Worm (Caenorhabditis elegans) whole organism, L1 larva: ENCODE data around the gene clec-130.

Experiments used
- C04F5.9 ChIP-seq: sonication (generic microtip); optimal IDR thresholded peaks from 2 replicates; lab custom pipeline; 2016; ENCODE audit warnings: missing genetic modification characterization, missing compliant biosample characterization
- C16A3.4 ChIP-seq: fragments of 150-350 bp; optimal IDR thresholded peaks from 2 replicates; lab custom pipeline; 2014; ENCODE audit warnings: missing biosample characterization, missing genetic modification characterization
- F16B12.6 ChIP-seq: fragments of 150-350 bp; optimal IDR thresholded peaks from 2 replicates; lab custom pipeline; 2014; ENCODE audit warnings: missing biosample characterization, missing genetic modification characterization
- Y116A8C.19 ChIP-seq: sonication (generic microtip); optimal IDR thresholded peaks from 2 replicates; lab custom pipeline; 2016; ENCODE audit warnings: missing compliant biosample characterization, missing genetic modification characterization, borderline replicate concordance
- alr-1 ChIP-seq: fragments of 200-800 bp; sonication (Bioruptor generic); optimal IDR thresholded peaks from 2 replicates; lab custom pipeline; 2018; ENCODE audit warnings: borderline replicate concordance, mild to moderate bottlenecking, missing genetic modification characterization, missing compliant biosample characterization
- aly-2 ChIP-seq: fragments of 150-350 bp; optimal IDR thresholded peaks from 2 replicates; lab custom pipeline; 2014; ENCODE audit warnings: missing biosample characterization, missing genetic modification characterization
- ama-1 ChIP-seq: fragments of 150-350 bp; optimal IDR thresholded peaks from 2 replicates; lab custom pipeline; 2014
- ceh-63 ChIP-seq: fragments of 200-800 bp; sonication (Bioruptor generic); optimal IDR thresholded peaks from 2 replicates; lab custom pipeline; 2018; ENCODE audit warnings: mild to moderate bottlenecking, missing genetic modification characterization, missing compliant biosample characterization
- ceh-8 ChIP-seq: fragments of 200-800 bp; sonication (Bioruptor generic); optimal IDR thresholded peaks from 2 replicates; lab custom pipeline; 2018; ENCODE audit warnings: mild to moderate bottlenecking, missing genetic modification characterization, moderate library complexity, missing compliant biosample characterization
- ces-1 ChIP-seq: fragments of 150-350 bp; optimal IDR thresholded peaks from 2 replicates; lab custom pipeline; 2014; ENCODE audit warnings: missing biosample characterization, missing genetic modification reagents, missing genetic modification characterization
- dpl-1 ChIP-seq, 3 experiments: fragments of 150-350 bp in 2 of 3; sonication (generic microtip) in 1 of 3; optimal IDR thresholded peaks; 2 replicates each; lab custom pipeline; 2014 to 2017; ENCODE audit warnings: missing biosample characterization in 3 of 3, missing genetic modification characterization in 3 of 3, missing genetic modification reagents in 3 of 3
- dsc-1 ChIP-seq: sonication (generic microtip); optimal IDR thresholded peaks from 2 replicates; lab custom pipeline; 2016; ENCODE audit warnings: mild to moderate bottlenecking, missing genetic modification characterization, missing compliant biosample characterization
- efl-1 ChIP-seq, 4 experiments: fragments of 150-350 bp; optimal IDR thresholded peaks in 3 of 4; peaks in 1 of 4; 1 replicate in 1 of 4; 2 replicates in 3 of 4; lab custom pipeline; 2014; ENCODE audit warnings: missing biosample characterization in 2 of 4, missing genetic modification characterization in 2 of 4, missing genetic modification reagents in 2 of 4
- efl-3 ChIP-seq: fragments of 200-800 bp; sonication (Bioruptor generic); optimal IDR thresholded peaks from 2 replicates; lab custom pipeline; 2018; ENCODE audit warnings: mild to moderate bottlenecking, missing genetic modification characterization, missing compliant biosample characterization
- hpl-2 ChIP-seq: fragments of 150-350 bp; optimal IDR thresholded peaks from 2 replicates; lab custom pipeline; 2014; ENCODE audit warnings: missing biosample characterization, missing genetic modification reagents, missing genetic modification characterization
- irx-1 ChIP-seq: sonication (generic microtip); optimal IDR thresholded peaks from 2 replicates; lab custom pipeline; 2016; ENCODE audit warnings: missing genetic modification characterization, missing compliant biosample characterization
- isw-1 ChIP-seq: fragments of 200-800 bp; sonication (Bioruptor generic); IDR thresholded peaks from 2 replicates; pipeline ENCODE4 v1.3.6; 2022; ENCODE audit warnings: missing genetic modification characterization, missing compliant biosample characterization
- lin-13 ChIP-seq: fragments of 150-350 bp; optimal IDR thresholded peaks from 2 replicates; lab custom pipeline; 2014; ENCODE audit warnings: missing biosample characterization, missing genetic modification reagents, missing genetic modification characterization
- lin-35 ChIP-seq, 2 experiments: fragments of 150-350 bp; optimal IDR thresholded peaks; 2 replicates each; lab custom pipeline; 2014; ENCODE audit warnings: missing biosample characterization in 2 of 2, missing genetic modification characterization in 2 of 2, missing genetic modification reagents in 2 of 2
- lin-39 ChIP-seq: fragments of 150-350 bp; optimal IDR thresholded peaks from 2 replicates; lab custom pipeline; 2014; ENCODE audit warnings: missing biosample characterization, missing genetic modification reagents, missing genetic modification characterization
- lsy-2 ChIP-seq, 2 experiments: fragments of 150-350 bp; optimal IDR thresholded peaks; 2 replicates each; lab custom pipeline; 2014; ENCODE audit warnings: missing biosample characterization in 2 of 2, missing genetic modification characterization in 2 of 2
- mab-9 ChIP-seq: fragments of 200-800 bp; sonication (Bioruptor generic); IDR thresholded peaks from 2 replicates; pipeline ENCODE4 v1.3.6; 2022; ENCODE audit warnings: missing genetic modification reagents, missing genetic modification characterization, missing compliant biosample characterization
- mef-2 ChIP-seq: fragments of 150-350 bp; optimal IDR thresholded peaks from 2 replicates; lab custom pipeline; 2014; ENCODE audit warnings: missing biosample characterization, missing genetic modification characterization
- mep-1 ChIP-seq: fragments of 150-350 bp; optimal IDR thresholded peaks from 2 replicates; lab custom pipeline; 2014; ENCODE audit warnings: missing biosample characterization, missing genetic modification characterization
- nhr-11 ChIP-seq: fragments of 150-350 bp; optimal IDR thresholded peaks from 2 replicates; lab custom pipeline; 2014; ENCODE audit warnings: missing biosample characterization, missing genetic modification characterization
- nhr-12 ChIP-seq: sonication (generic microtip); optimal IDR thresholded peaks from 2 replicates; lab custom pipeline; 2017; ENCODE audit warnings: missing biosample characterization, missing genetic modification characterization
- nhr-19 ChIP-seq: fragments of 200-800 bp; sonication (Bioruptor generic); conservative IDR thresholded peaks from 2 replicates; pipeline ENCODE4 v1.3.6; 2022; ENCODE audit warnings: missing genetic modification characterization, missing compliant biosample characterization
- nhr-47 ChIP-seq: sonication (generic microtip); optimal IDR thresholded peaks from 2 replicates; lab custom pipeline; 2016; ENCODE audit warnings: mild to moderate bottlenecking, missing genetic modification characterization, moderate library complexity, missing compliant biosample characterization
- nhr-71 ChIP-seq: sonication (generic microtip); optimal IDR thresholded peaks from 2 replicates; lab custom pipeline; 2016; ENCODE audit warnings: mild to moderate bottlenecking, missing genetic modification characterization, moderate library complexity, missing compliant biosample characterization
- nhr-76 ChIP-seq: sonication (generic microtip); optimal IDR thresholded peaks from 2 replicates; lab custom pipeline; 2017; ENCODE audit warnings: missing biosample characterization, missing genetic modification characterization
- nhr-84 ChIP-seq: sonication (generic microtip); optimal IDR thresholded peaks from 2 replicates; lab custom pipeline; 2017; ENCODE audit warnings: missing biosample characterization, missing genetic modification characterization
- nhr-90 ChIP-seq: sonication (generic microtip); optimal IDR thresholded peaks from 2 replicates; lab custom pipeline; 2016; ENCODE audit warnings: mild to moderate bottlenecking, missing genetic modification characterization, missing compliant biosample characterization; ENCODE audit not compliant: poor library complexity
- snu-23 ChIP-seq: sonication (generic microtip); optimal IDR thresholded peaks from 2 replicates; lab custom pipeline; 2016; ENCODE audit warnings: missing genetic modification characterization, missing compliant biosample characterization
- sox-4 ChIP-seq: sonication (generic microtip); optimal IDR thresholded peaks from 2 replicates; lab custom pipeline; 2016; ENCODE audit warnings: missing genetic modification characterization, missing compliant biosample characterization
- sup-37 ChIP-seq: fragments of 200-800 bp; sonication (Bioruptor generic); optimal IDR thresholded peaks from 2 replicates; lab custom pipeline; 2018; ENCODE audit warnings: mild to moderate bottlenecking, missing genetic modification characterization, missing compliant biosample characterization
- tlp-1 ChIP-seq: fragments of 150-350 bp; optimal IDR thresholded peaks from 2 replicates; lab custom pipeline; 2014; ENCODE audit warnings: missing biosample characterization, missing genetic modification characterization
- unc-130 ChIP-seq: fragments of 150-350 bp; optimal IDR thresholded peaks from 2 replicates; lab custom pipeline; 2017; ENCODE audit warnings: missing biosample characterization, missing genetic modification characterization, inconsistent platforms
- unc-30 ChIP-seq: sonication (generic microtip); optimal IDR thresholded peaks from 2 replicates; lab custom pipeline; 2017; ENCODE audit warnings: missing biosample characterization, missing genetic modification characterization
- unc-62 ChIP-seq: fragments of 150-350 bp; optimal IDR thresholded peaks from 2 replicates; lab custom pipeline; 2014; ENCODE audit warnings: missing biosample characterization, missing genetic modification reagents, missing genetic modification characterization
- unc-98 ChIP-seq: fragments of 200-800 bp; sonication (Bioruptor generic); IDR thresholded peaks from 2 replicates; pipeline ENCODE4 v1.3.6; 2022; ENCODE audit warnings: missing genetic modification characterization, missing compliant biosample characterization
- vab-15 ChIP-seq: sonication (generic microtip); optimal IDR thresholded peaks from 2 replicates; lab custom pipeline; 2017; ENCODE audit warnings: missing genotype, mild to moderate bottlenecking, missing genetic modification characterization, missing compliant biosample characterization
- xbp-1 ChIP-seq: sonication (generic microtip); optimal IDR thresholded peaks from 2 replicates; lab custom pipeline; 2016; ENCODE audit warnings: missing genetic modification characterization, missing compliant biosample characterization
- zip-4 ChIP-seq: fragments of 200-800 bp; sonication (Bioruptor generic); optimal IDR thresholded peaks from 2 replicates; lab custom pipeline; 2018; ENCODE audit warnings: mild to moderate bottlenecking, missing genetic modification characterization, moderate library complexity, missing compliant biosample characterization
- ztf-11 ChIP-seq, 2 experiments: sonication (generic microtip); optimal IDR thresholded peaks; 2 replicates each; lab custom pipeline; 2016 to 2017; ENCODE audit warnings: missing genetic modification characterization in 2 of 2, missing biosample characterization in 1 of 2, missing compliant biosample characterization in 1 of 2

Gene clec-130

ce11 chrII:3616615-3617014, 43.3 kb downstream of the clec-130 start:
- TF ChIP-seq nhr-11 (tag; lab: Kevin White, UChicago) (no peak), xbp-1 (peak; percentile 42)

DNA sequence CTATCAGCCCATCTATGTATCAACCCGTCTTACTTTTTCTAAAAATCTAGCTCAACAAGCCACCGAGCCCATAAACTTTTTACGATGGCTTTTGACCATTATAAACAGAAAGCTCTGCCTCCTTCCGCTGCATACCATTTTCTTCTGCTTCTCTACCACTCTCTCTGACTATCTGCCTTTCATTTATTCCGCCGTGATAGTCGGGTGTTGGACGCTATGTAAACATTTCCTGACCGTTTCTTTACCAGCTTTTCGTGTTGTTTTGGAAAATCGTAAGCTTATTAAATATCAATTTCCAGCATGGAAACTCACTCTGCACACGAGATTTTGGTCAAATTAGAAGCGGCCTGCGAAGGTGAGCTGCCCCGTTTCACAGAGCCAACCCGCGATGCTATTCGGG, 44.2 kb downstream of the clec-130 start, which contains the start of gene F40E12.1:
F40E12.1 (plus strand) TSS at position 301 of the 400 bp plus-strand sequence.
- TF ChIP-seq nhr-84 (no peak), nhr-47 (tag; lab: Kevin White, UChicago) (no peak), ceh-63 (no peak), mep-1 (tag; lab: Kevin White, UChicago) (no peak), isw-1 (GFP tag; lab: Robert Waterston, UW) (no peak), nhr-90 (tag; lab: Kevin White, UChicago) (no peak), sup-37 (no peak), efl-3 (no peak), unc-98 (GFP tag; lab: Robert Waterston, UW) (no peak), unc-30 (tag; lab: Kevin White, UChicago) (no peak), zip-4 (no peak), hpl-2 (GFP tag; lab: Kevin White, UChicago) (no peak), vab-15 (tag; lab: Kevin White, UChicago) (no peak), ces-1 (GFP tag; lab: Kevin White, UChicago) (no peak), C04F5.9 (tag; lab: Kevin White, UChicago) (no peak), nhr-19 (GFP tag; lab: Robert Waterston, UW) (no peak), sox-4 (no peak), lin-13 (GFP tag; lab: Kevin White, UChicago) (no peak), irx-1 (no peak), snu-23 (GFP tag; lab: Kevin White, UChicago) (no peak)

DNA sequence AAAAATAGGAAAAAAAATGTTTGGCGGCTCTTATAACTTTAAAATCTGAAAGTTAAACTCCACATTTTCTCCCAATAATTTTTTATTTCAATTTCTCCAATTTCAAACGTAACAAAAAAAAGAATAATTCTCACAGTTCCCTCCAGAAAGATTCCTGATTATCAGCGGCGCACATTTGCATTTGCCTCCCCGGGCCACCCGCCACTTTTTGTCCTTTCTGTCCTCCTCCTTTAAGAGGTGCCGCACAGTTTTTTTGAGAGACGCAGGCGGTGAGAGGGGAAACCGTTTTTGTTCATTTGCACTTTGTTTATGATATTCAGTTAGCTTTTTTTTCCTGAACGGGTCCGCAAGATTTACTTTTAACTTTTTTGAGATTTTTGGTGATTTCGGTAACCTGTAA, 47.5 kb downstream of the clec-130 start:
- TF ChIP-seq nhr-76 (tag; lab: Kevin White, UChicago) (no peak), F16B12.6 (tag; lab: Kevin White, UChicago) (no peak), unc-98 (GFP tag; lab: Robert Waterston, UW) (no peak), nhr-90 (tag; lab: Kevin White, UChicago) (no peak), alr-1 (tag; lab: Kevin White, UChicago) (no peak), unc-62 (GFP tag; lab: Kevin White, UChicago) (no peak), lin-35 (GFP tag; optimal IDR thresholded peaks at IDR 0.05; lab: Kevin White, UChicago) (no peak), C16A3.4 (tag; lab: Kevin White, UChicago) (no peak), lin-39 (tag; lab: Kevin White, UChicago) (no peak), mab-9 (no peak), efl-1 (optimal IDR thresholded peaks at IDR 0.05; lab: Kevin White, UChicago) (no peak), efl-1 (GFP tag; optimal IDR thresholded peaks at IDR 0.05 in 1 of 2; lab: Kevin White, UChicago) (no peak), ztf-11 (tag; optimal IDR thresholded peaks at IDR 0.05; lab: Kevin White, UChicago) (no peak), dsc-1 (tag; lab: Kevin White, UChicago) (no peak), nhr-12 (no peak), aly-2 (tag; lab: Kevin White, UChicago) (no peak), ama-1 (no peak), mep-1 (tag; lab: Kevin White, UChicago) (no peak), mef-2 (no peak), nhr-19 (GFP tag; lab: Robert Waterston, UW) (no peak), ceh-8 (GFP tag; lab: Kevin White, UChicago) (no peak)

ce11 chrII:3622014-3622413, 48.7 kb downstream of the clec-130 start, which contains the start of gene M151.7:
Gene M151.7, plus strand, starts transcription at chrII:3622314.
- TF ChIP-seq nhr-12 (no peak), tlp-1 (no peak), ces-1 (GFP tag; lab: Kevin White, UChicago) (no peak), nhr-71 (tag; lab: Kevin White, UChicago) (no peak), lsy-2 (tag; optimal IDR thresholded peaks at IDR 0.05; lab: Kevin White, UChicago) (no peak), lin-13 (GFP tag; lab: Kevin White, UChicago) (no peak), zip-4 (no peak), lin-39 (tag; lab: Kevin White, UChicago) (no peak), ama-1 (no peak), Y116A8C.19 (no peak), dpl-1 (GFP tag; optimal IDR thresholded peaks at IDR 0.05; lab: Kevin White, UChicago) (no peak), nhr-19 (GFP tag; lab: Robert Waterston, UW) (no peak), unc-130 (no peak), nhr-76 (tag; lab: Kevin White, UChicago) (no peak)
